Fruit fly (Drosophila melanogaster): ENCODE results near the gene fws.

The fws gene

dm6 chr2L:17480943-17481580 is at the start of gene fws, which contains the start of gene Lamtor3 (continued):
- TF ChIP-seq ash1 (GFP tag; optimal IDR thresholded peaks at IDR 0.05), result peak; percentile 84
- TF ChIP-seq scrt (GFP tag; optimal IDR thresholded peaks at IDR 0.05), result peak; percentile 97
- TF ChIP-seq CG9932 (GFP tag; IDR thresholded peaks at IDR 0.05), result peak; percentile 99
- peak; percentile 98 for TF ChIP-seq CG15269 (tag; optimal IDR thresholded peaks at IDR 0.05)
- TF ChIP-seq Ets65A (GFP tag), result peak; percentile 98
- peak; percentile 73 for TF ChIP-seq disco-r (GFP tag; optimal IDR thresholded peaks at IDR 0.05)
- TF ChIP-seq CG10147 (GFP tag; optimal IDR thresholded peaks at IDR 0.05), result peak; percentile 96
- peak; percentile 11 for TF ChIP-seq luna (GFP tag; optimal IDR thresholded peaks at IDR 0.05)
- peak in 1 of 3 experiments; percentile 95 for TF ChIP-seq lola (GFP tag; optimal IDR thresholded peaks at IDR 0.05)
- peak; percentile 99 for TF ChIP-seq Ada2b (GFP tag; IDR thresholded peaks at IDR 0.05)
- TF ChIP-seq CG10565 (GFP tag; optimal IDR thresholded peaks at IDR 0.05), result peak; percentile 74
- TF ChIP-seq HmgZ (tag; optimal IDR thresholded peaks at IDR 0.05), result peak; percentile 98
- TF ChIP-seq Lhr (GFP tag; optimal IDR thresholded peaks at IDR 0.05), result peak; percentile 93
- peak; percentile 96 for TF ChIP-seq ham (GFP tag; IDR thresholded peaks at IDR 0.05)
- TF ChIP-seq Hey (tag; optimal IDR thresholded peaks at IDR 0.05), result peak; percentile 72
- TF ChIP-seq odd (GFP tag; optimal IDR thresholded peaks at IDR 0.05), result peak; percentile 93
- peak; percentile 99 for TF ChIP-seq CG17328 (GFP tag; IDR thresholded peaks at IDR 0.05)
- TF ChIP-seq CG6654 (GFP tag; optimal IDR thresholded peaks at IDR 0.05), result peak; percentile 91
- TF ChIP-seq gem (tag; optimal IDR thresholded peaks at IDR 0.05), result peak; percentile 100
- peak; percentile 91 for TF ChIP-seq trh (GFP tag; optimal IDR thresholded peaks at IDR 0.05)
- TF ChIP-seq ranshi (GFP tag; IDR thresholded peaks at IDR 0.05), result peak; percentile 99
- peak; percentile 98 for TF ChIP-seq cas (GFP tag; IDR thresholded peaks at IDR 0.05)
- TF ChIP-seq sob (GFP tag; IDR thresholded peaks at IDR 0.05), result peak; percentile 99
- TF ChIP-seq chn (GFP tag; optimal IDR thresholded peaks at IDR 0.05), result peak; percentile 92
- peak; percentile 81 for TF ChIP-seq nom (GFP tag; optimal IDR thresholded peaks at IDR 0.05)
- TF ChIP-seq Bdp1 (GFP tag; optimal IDR thresholded peaks at IDR 0.05), result peak; percentile 82
- TF ChIP-seq Drgx (GFP tag; IDR thresholded peaks at IDR 0.05), result peak; percentile 100
- peak; percentile 96 for TF ChIP-seq Fer1 (GFP tag; optimal IDR thresholded peaks at IDR 0.05)
- peak; percentile 82 for TF ChIP-seq fd102C (GFP tag; optimal IDR thresholded peaks at IDR 0.05)
- TF ChIP-seq CG30020 (tag; optimal IDR thresholded peaks at IDR 0.05), result peak; percentile 85
- peak; percentile 61 for TF ChIP-seq eyg (GFP tag; optimal IDR thresholded peaks at IDR 0.05)
- peak; percentile 44 for TF ChIP-seq CG4282 (GFP tag; optimal IDR thresholded peaks at IDR 0.05)
- peak; percentile 97 for TF ChIP-seq caup (GFP tag; optimal IDR thresholded peaks at IDR 0.05; ENCODE audit: severe bottlenecking)
- TF ChIP-seq Hmx (GFP tag; optimal IDR thresholded peaks at IDR 0.05), result peak; percentile 61
- TF ChIP-seq HLH3B (GFP tag; IDR thresholded peaks at IDR 0.05), result peak; percentile 99
- peak; percentile 98 for TF ChIP-seq peb (GFP tag; IDR thresholded peaks at IDR 0.05)
- TF ChIP-seq CG18011 (GFP tag; optimal IDR thresholded peaks at IDR 0.05), result peak; percentile 93
- peak; percentile 72 for TF ChIP-seq Mes4 (GFP tag; optimal IDR thresholded peaks at IDR 0.05)
- TF ChIP-seq Oli (tag; optimal IDR thresholded peaks at IDR 0.05), result peak; percentile 99
- peak; percentile 98 for TF ChIP-seq CG9215 (GFP tag; IDR thresholded peaks at IDR 0.05)
- peak; percentile 91 for TF ChIP-seq sqz (GFP tag; optimal IDR thresholded peaks at IDR 0.05)
- TF ChIP-seq CG7928 (GFP tag; optimal IDR thresholded peaks at IDR 0.05), result peak; percentile 83
- peak; percentile 98 for TF ChIP-seq HHEX (GFP tag; optimal IDR thresholded peaks at IDR 0.05)
- no peak for TF ChIP-seq Tbp (GFP tag; optimal IDR thresholded peaks at IDR 0.05)
- peak; percentile 98 for TF ChIP-seq toy (GFP tag; IDR thresholded peaks at IDR 0.05)
- peak; percentile 56 for TF ChIP-seq mirr (GFP tag; optimal IDR thresholded peaks at IDR 0.05)
- TF ChIP-seq CG3995 (GFP tag; optimal IDR thresholded peaks at IDR 0.05), result peak; percentile 73
- no peak for TF ChIP-seq CG8478 (optimal IDR thresholded peaks at IDR 0.05)
- peak; percentile 97 for TF ChIP-seq croc (GFP tag; conservative IDR thresholded peaks at IDR 0.05)
- TF ChIP-seq hkb (optimal IDR thresholded peaks at IDR 0.05), result no peak
- TF ChIP-seq hkb (GFP tag; IDR thresholded peaks at IDR 0.05), result peak; percentile 99

Measured in whole organism, embryonic.